Fruit fly (Drosophila melanogaster) whole organism, pupa: Measurements from ENCODE around the gene Bcat.

Source experiments
- CG10348 ChIP-seq: fragments of 200-800 bp; sonication (Bioruptor generic); IDR thresholded peaks from 2 replicates; pipeline ENCODE4 v1.3.6; 2022; ENCODE audit warnings: missing biosample characterization, missing genetic modification characterization
- CG14655 ChIP-seq: fragments of 200-800 bp; sonication (Bioruptor generic); optimal IDR thresholded peaks from 3 replicates; lab custom pipeline; 2017; ENCODE audit warnings: mild to moderate bottlenecking, missing biosample characterization, missing genetic modification reagents, missing genetic modification characterization
- CG15710 ChIP-seq: fragments of 200-800 bp; sonication (Bioruptor generic); optimal IDR thresholded peaks from 2 replicates; lab custom pipeline; 2018; ENCODE audit warnings: missing biosample characterization, mild to moderate bottlenecking, missing genetic modification characterization, moderate library complexity
- CG32121 ChIP-seq: fragments of 200-800 bp; sonication (Bioruptor generic); IDR thresholded peaks from 2 replicates; pipeline ENCODE4 v1.3.6; 2022; ENCODE audit warnings: missing biosample characterization, missing genetic modification characterization
- CG8159 ChIP-seq: fragments of 200-800 bp; sonication (Bioruptor generic); optimal IDR thresholded peaks from 3 replicates; lab custom pipeline; 2018; ENCODE audit warnings: missing biosample characterization, mild to moderate bottlenecking, missing genetic modification characterization, moderate library complexity
- CG9948 ChIP-seq: fragments of 200-800 bp; sonication (Bioruptor generic); optimal IDR thresholded peaks from 2 replicates; lab custom pipeline; 2018; ENCODE audit warnings: missing biosample characterization, mild to moderate bottlenecking, missing genetic modification characterization, moderate library complexity
- Pif1A ChIP-seq: fragments of 200-800 bp; sonication (Bioruptor generic); optimal IDR thresholded peaks from 3 replicates; lab custom pipeline; 2016; ENCODE audit warnings: missing biosample characterization, missing genetic modification characterization
- gl ChIP-seq: fragments of 200-800 bp; sonication (Bioruptor generic); optimal IDR thresholded peaks from 2 replicates; lab custom pipeline; 2018; ENCODE audit warnings: missing biosample characterization, mild to moderate bottlenecking, missing genetic modification characterization

- TF ChIP-seq Pif1A (GFP tag; lab: Kevin White, UChicago) (no peak), CG10348 (GFP tag; lab: Robert Waterston, UW) (no peak), gl (no peak), CG9948 (tag; lab: Kevin White, UChicago) (no peak), CG14655 (no peak), CG32121 (GFP tag; lab: Robert Waterston, UW) (no peak), CG8159 (tag; lab: Kevin White, UChicago) (no peak), CG15710 (tag; lab: Kevin White, UChicago) (no peak)
These were observed 3.9 kb upstream of the Bcat start for dm6 chrX:13392764-13393163.
